Fruit fly (Drosophila melanogaster): ENCODE measurements around the gene CG8562.
A peak's percentile ranks its signal among the peaks of the same experiment; 100 is the strongest.

CG8562 gene

dm6 chr3L:7380395-7380794 lies 17.7 kb upstream of the CG8562 start:
- no peak for TF ChIP-seq CG17801 (GFP tag; optimal IDR thresholded peaks at IDR 0.05; ENCODE audit: partially characterized antibody)

- peak; percentile 26 for TF ChIP-seq CG17801 (GFP tag; optimal IDR thresholded peaks at IDR 0.05; ENCODE audit: partially characterized antibody)
Observed at dm6 chr3L:7381359-7381976, 16.6 kb upstream of the CG8562 start, which contains the start of the genes SMSr and smid. TSS of gene SMSr (minus strand) at chr3L:7381474. TSS of gene smid (plus strand) at chr3L:7381614.

- no peak for TF ChIP-seq CG17801 (GFP tag; optimal IDR thresholded peaks at IDR 0.05; ENCODE audit: partially characterized antibody)
Observed at dm6 chr3L:7387814-7388213, 10.3 kb upstream of the CG8562 start, which contains the start of gene CG8564. TSS of gene CG8564 (minus strand) at chr3L:7387914.

- no peak for TF ChIP-seq CG17801 (GFP tag; optimal IDR thresholded peaks at IDR 0.05; ENCODE audit: partially characterized antibody)
Observed at dm6 chr3L:7390004-7390403, 8.1 kb upstream of the CG8562 start.

- TF ChIP-seq CG17801 (GFP tag; optimal IDR thresholded peaks at IDR 0.05; ENCODE audit: partially characterized antibody) = no peak
Observed at dm6 chr3L:7390442-7390841, 7.6 kb upstream of the CG8562 start, which contains the start of gene CG8563. TSS of gene CG8563 (plus strand) at chr3L:7390742.

dm6 chr3L:7396055-7396454 lies 2.0 kb upstream of the CG8562 start, which contains the start of gene CG32379:
TSS of gene CG32379 (plus strand) at chr3L:7396355.
- TF ChIP-seq CG17801 (GFP tag; optimal IDR thresholded peaks at IDR 0.05; ENCODE audit: partially characterized antibody) = no peak

dm6 chr3L:7399770-7400169 lies 1.7 kb downstream of the CG8562 start, which contains the start of gene CG18417:
TSS of gene CG18417 (plus strand) at chr3L:7400070.
- TF ChIP-seq CG17801 (GFP tag; optimal IDR thresholded peaks at IDR 0.05; ENCODE audit: partially characterized antibody) = no peak

dm6 chr3L:7401972-7402371 lies 3.9 kb downstream of the CG8562 start:
- TF ChIP-seq CG17801 (GFP tag; optimal IDR thresholded peaks at IDR 0.05; ENCODE audit: partially characterized antibody) = no peak

dm6 chr3L:7404081-7404480 lies 6.0 kb downstream of the CG8562 start, which contains the start of gene CG8560:
TSS of gene CG8560 (minus strand) at chr3L:7404181.
- no peak for TF ChIP-seq CG17801 (GFP tag; optimal IDR thresholded peaks at IDR 0.05; ENCODE audit: partially characterized antibody)

dm6 chr3L:7422578-7422977 lies 24.5 kb downstream of the CG8562 start:
- no peak for TF ChIP-seq CG17801 (GFP tag; optimal IDR thresholded peaks at IDR 0.05; ENCODE audit: partially characterized antibody)

dm6 chr3L:7423517-7423916 lies 25.4 kb downstream of the CG8562 start, which contains the start of gene CG42458:
TSS of gene CG42458 (plus strand) at chr3L:7423827.
- no peak for TF ChIP-seq CG17801 (GFP tag; optimal IDR thresholded peaks at IDR 0.05; ENCODE audit: partially characterized antibody)

- TF ChIP-seq CG17801 (GFP tag; optimal IDR thresholded peaks at IDR 0.05; ENCODE audit: partially characterized antibody) = no peak
Observed at dm6 chr3L:7432265-7432664, 34.2 kb downstream of the CG8562 start.

dm6 chr3L:7432811-7433324 lies 34.8 kb downstream of the CG8562 start:
- TF ChIP-seq CG17801 (GFP tag; optimal IDR thresholded peaks at IDR 0.05; ENCODE audit: partially characterized antibody) = no peak

dm6 chr3L:7433325-7433827 lies 35.3 kb downstream of the CG8562 start:
- TF ChIP-seq CG17801 (GFP tag; optimal IDR thresholded peaks at IDR 0.05; ENCODE audit: partially characterized antibody) = peak; percentile 49

dm6 chr3L:7434198-7434597 lies 36.1 kb downstream of the CG8562 start:
- no peak for TF ChIP-seq CG17801 (GFP tag; optimal IDR thresholded peaks at IDR 0.05; ENCODE audit: partially characterized antibody)

Measured in ovary, adult (tissue).